Worm (Caenorhabditis elegans): ENCODE measurements around the gene F35C5.12.

- TF ChIP-seq ama-1 (optimal IDR thresholded peaks at IDR 0.05): no peak
- no peak for TF ChIP-seq set-16 (GFP tag; IDR thresholded peaks at IDR 0.05)
- no peak for TF ChIP-seq nhr-10 (tag; optimal IDR thresholded peaks at IDR 0.05)
- TF ChIP-seq nhr-76 (tag; optimal IDR thresholded peaks at IDR 0.05): no peak
- no peak for TF ChIP-seq aly-2 (tag; optimal IDR thresholded peaks at IDR 0.05)
- TF ChIP-seq daf-19 (GFP tag; conservative IDR thresholded peaks at IDR 0.05): no peak
- no peak for TF ChIP-seq mep-1 (tag; optimal IDR thresholded peaks at IDR 0.05)
- no peak for TF ChIP-seq spr-3 (GFP tag; optimal IDR thresholded peaks at IDR 0.05)
- no peak for TF ChIP-seq lin-39 (tag; optimal IDR thresholded peaks at IDR 0.05)
Observed at ce11 chrII:12914514-12915075, at the start of gene F35C5.12.
